Worm (Caenorhabditis elegans): ENCODE results near the gene xnd-1.

Gene xnd-1

ce11 chrIII:5632426-5632976 lies 28.2 kb downstream of the xnd-1 start (continued):
- TF ChIP-seq F39B2.1 (GFP tag; IDR thresholded peaks at IDR 0.05) (no peak), B0035.1 (tag; optimal IDR thresholded peaks at IDR 0.05) (no peak), dox-1 (GFP tag; IDR thresholded peaks at IDR 0.05) (no peak)

- TF ChIP-seq B0261.1 (tag; optimal IDR thresholded peaks at IDR 0.05) = no peak
- no peak for TF ChIP-seq dox-1 (GFP tag; IDR thresholded peaks at IDR 0.05)
- TF ChIP-seq ekl-4 (GFP tag; IDR thresholded peaks at IDR 0.05) = no peak
- no peak for TF ChIP-seq ztf-26 (tag; optimal IDR thresholded peaks at IDR 0.05)
- no peak for TF ChIP-seq attf-3 (GFP tag; conservative IDR thresholded peaks at IDR 0.05)
Measured at ce11 chrIII:5634509-5634908, 30.2 kb downstream of the xnd-1 start.

ce11 chrIII:5635179-5635578 lies 30.9 kb downstream of the xnd-1 start, which contains the start of gene ckk-1:
ckk-1 (plus strand) TSS chrIII:5635479.
- no peak for TF ChIP-seq B0019.2 (GFP tag; conservative IDR thresholded peaks at IDR 0.05)
- TF ChIP-seq bed-2 (GFP tag; IDR thresholded peaks at IDR 0.05) = no peak
- no peak for TF ChIP-seq lin-26 (GFP tag; IDR thresholded peaks at IDR 0.05)
- no peak for TF ChIP-seq ekl-4 (GFP tag; IDR thresholded peaks at IDR 0.05)
- TF ChIP-seq B0336.3 (GFP tag; IDR thresholded peaks at IDR 0.05) = no peak
- TF ChIP-seq F57C9.4 (tag; optimal IDR thresholded peaks at IDR 0.05) = no peak
- no peak for TF ChIP-seq F33H1.4 (GFP tag; IDR thresholded peaks at IDR 0.05)
- TF ChIP-seq egrh-3 (GFP tag; IDR thresholded peaks at IDR 0.05) = no peak
- TF ChIP-seq let-607 (tag; optimal IDR thresholded peaks at IDR 0.05) = no peak
- no peak for TF ChIP-seq bed-1 (GFP tag; IDR thresholded peaks at IDR 0.05)
- TF ChIP-seq xnd-1 (tag; optimal IDR thresholded peaks at IDR 0.05) = no peak
- TF ChIP-seq dox-1 (GFP tag; IDR thresholded peaks at IDR 0.05) = no peak
- TF ChIP-seq snpc-1.3 (tag; optimal IDR thresholded peaks at IDR 0.05; ENCODE audit: insufficient read depth) = no peak
- TF ChIP-seq efl-1 (GFP tag; optimal IDR thresholded peaks at IDR 0.05) = no peak
- TF ChIP-seq chd-7 (tag; optimal IDR thresholded peaks at IDR 0.05) = no peak
- TF ChIP-seq sdz-38 (tag; optimal IDR thresholded peaks at IDR 0.05) = no peak

ce11 chrIII:5637297-5637876 lies 33.1 kb downstream of the xnd-1 start:
- TF ChIP-seq ceh-100 (GFP tag; IDR thresholded peaks at IDR 0.05) (peak; percentile 73), snpc-4 (GFP tag; optimal IDR thresholded peaks at IDR 0.05) (peak; percentile 23), snpc-4 (tag; optimal IDR thresholded peaks at IDR 0.05) (peak in 3 of 4 experiments; percentile 67 to 92 (median 81)), aptf-2 (GFP tag; conservative IDR thresholded peaks at IDR 0.05) (peak; percentile 64; the same call in 1 of the 2 replicates), dox-1 (GFP tag; IDR thresholded peaks at IDR 0.05) (peak; percentile 96), D2030.7 (GFP tag; IDR thresholded peaks at IDR 0.05) (peak; percentile 98), ceh-40 (GFP tag; IDR thresholded peaks at IDR 0.05) (peak; percentile 77; the same call in 1 of the 2 replicates), lin-26 (GFP tag; IDR thresholded peaks at IDR 0.05) (peak; percentile 86), hsf-1 (GFP tag; IDR thresholded peaks at IDR 0.05) (peak; percentile 81), madf-6 (GFP tag; IDR thresholded peaks at IDR 0.05) (peak; percentile 95), Y56A3A.18 (GFP tag; IDR thresholded peaks at IDR 0.05) (peak; percentile 95; the same call in 1 of the 2 replicates), hmg-1.2 (GFP tag; IDR thresholded peaks at IDR 0.05) (peak; percentile 64), zfh-2 (GFP tag; conservative IDR thresholded peaks at IDR 0.05) (peak; percentile 67), bed-2 (GFP tag; IDR thresholded peaks at IDR 0.05) (peak; percentile 73; the same call in 1 of the 2 replicates), Y79H2A.3 (GFP tag; conservative IDR thresholded peaks at IDR 0.05) (peak; percentile 85), nfyb-1 (GFP tag; IDR thresholded peaks at IDR 0.05) (peak; percentile 90), snpc-1.1 (tag; optimal IDR thresholded peaks at IDR 0.05; ENCODE audit: insufficient read depth) (peak; percentile 68), mcd-1 (GFP tag; IDR thresholded peaks at IDR 0.05) (peak; percentile 90), ztf-25 (GFP tag; IDR thresholded peaks at IDR 0.05) (peak; percentile 71; the same call in 1 of the 2 replicates), Y95B8A.8 (GFP tag; IDR thresholded peaks at IDR 0.05) (peak; percentile 91), F33H1.4 (GFP tag; IDR thresholded peaks at IDR 0.05) (peak; percentile 87), lin-54 (GFP tag; optimal IDR thresholded peaks at IDR 0.05) (peak; percentile 30), tbp1 (GFP tag; optimal IDR thresholded peaks at IDR 0.05) (peak; percentile 72), hmg-20 (GFP tag; IDR thresholded peaks at IDR 0.05) (peak; percentile 37; the same call in 1 of the 2 replicates), Y53G8AR.9 (GFP tag; conservative IDR thresholded peaks at IDR 0.05) (peak; percentile 87)
